Fruit fly (Drosophila melanogaster): ENCODE results near the gene RhoGAP92B.

RhoGAP92B gene

dm6 chr3R:19859370-19860033 is 45.5 kb upstream of the RhoGAP92B start (continued):
- TF ChIP-seq sim (GFP tag; IDR thresholded peaks at IDR 0.05) (no peak), schlank (tag; optimal IDR thresholded peaks at IDR 0.05) (no peak), CG12155 (GFP tag; optimal IDR thresholded peaks at IDR 0.05) (no peak), CG16815 (GFP tag; optimal IDR thresholded peaks at IDR 0.05) (no peak), CG10543 (GFP tag; optimal IDR thresholded peaks at IDR 0.05) (peak; percentile 68), CG7928 (GFP tag; optimal IDR thresholded peaks at IDR 0.05) (no peak), zf30C (GFP tag; optimal IDR thresholded peaks at IDR 0.05) (no peak), aop (GFP tag; IDR thresholded peaks at IDR 0.05) (no peak), sob (GFP tag; IDR thresholded peaks at IDR 0.05) (no peak), CG2712 (tag; optimal IDR thresholded peaks at IDR 0.05) (no peak), CG17568 (GFP tag; optimal IDR thresholded peaks at IDR 0.05) (no peak), insv (GFP tag; optimal IDR thresholded peaks at IDR 0.05) (no peak), dmrt11E (tag; optimal IDR thresholded peaks at IDR 0.05) (no peak), CTCF (GFP tag; optimal IDR thresholded peaks at IDR 0.05) (no peak), CG2120 (GFP tag; optimal IDR thresholded peaks at IDR 0.05) (peak; percentile 32), Jarid2 (GFP tag; optimal IDR thresholded peaks at IDR 0.05) (no peak), CG3847 (GFP tag; IDR thresholded peaks at IDR 0.05) (no peak), caup (GFP tag; optimal IDR thresholded peaks at IDR 0.05; ENCODE audit: severe bottlenecking) (peak; percentile 18), Hey (tag; optimal IDR thresholded peaks at IDR 0.05) (peak; percentile 79), CG15479 (GFP tag; optimal IDR thresholded peaks at IDR 0.05) (peak; percentile 11), al (GFP tag; IDR thresholded peaks at IDR 0.05) (no peak), CG33557 (GFP tag; optimal IDR thresholded peaks at IDR 0.05) (no peak), CG10565 (GFP tag; optimal IDR thresholded peaks at IDR 0.05) (no peak), CG10321 (GFP tag; IDR thresholded peaks at IDR 0.05) (no peak), H2.0 (GFP tag; IDR thresholded peaks at IDR 0.05) (no peak), CG4360 (GFP tag; IDR thresholded peaks at IDR 0.05) (no peak), chm (GFP tag; IDR thresholded peaks at IDR 0.05) (no peak), CG18619 (GFP tag; optimal IDR thresholded peaks at IDR 0.05) (no peak), BtbVII (GFP tag; optimal IDR thresholded peaks at IDR 0.05) (no peak), CG6254 (GFP tag; optimal IDR thresholded peaks at IDR 0.05) (no peak), en (GFP tag; optimal IDR thresholded peaks at IDR 0.05) (no peak), NC2β (GFP tag; optimal IDR thresholded peaks at IDR 0.05) (no peak), crc (GFP tag; optimal IDR thresholded peaks at IDR 0.05) (no peak), ind (GFP tag; optimal IDR thresholded peaks at IDR 0.05) (no peak), mld (GFP tag; IDR thresholded peaks at IDR 0.05; ENCODE audit: partially characterized antibody) (no peak), CG10654 (GFP tag; optimal IDR thresholded peaks at IDR 0.05) (no peak), CG1647 (GFP tag; optimal IDR thresholded peaks at IDR 0.05) (no peak), B-H1 (GFP tag; IDR thresholded peaks at IDR 0.05) (no peak), NfI (GFP tag; optimal IDR thresholded peaks at IDR 0.05) (no peak), CG7963 (GFP tag; IDR thresholded peaks at IDR 0.05; ENCODE audit: partially characterized antibody) (no peak), Hand (GFP tag; optimal IDR thresholded peaks at IDR 0.05) (peak; percentile 28), ken (GFP tag; IDR thresholded peaks at IDR 0.05) (no peak), nmo (GFP tag; optimal IDR thresholded peaks at IDR 0.05) (no peak), lilli (GFP tag; optimal IDR thresholded peaks at IDR 0.05) (peak; percentile 8), CG17912 (GFP tag; optimal IDR thresholded peaks at IDR 0.05) (no peak), Lim3 (GFP tag; IDR thresholded peaks at IDR 0.05) (no peak), CG8924 (tag; optimal IDR thresholded peaks at IDR 0.05) (no peak), CG31441 (GFP tag; IDR thresholded peaks at IDR 0.05) (no peak), CG33213 (GFP tag; optimal IDR thresholded peaks at IDR 0.05) (no peak), Med (GFP tag) (peak; percentile 83), CG10462 (GFP tag; optimal IDR thresholded peaks at IDR 0.05) (no peak)

Data from whole organism, embryonic.